Worm (Caenorhabditis elegans) whole organism, L3 larva: ENCODE results near the gene ergi-2.

Experiments
- R02D3.7 ChIP-seq: fragments of 150-350 bp; optimal IDR thresholded peaks from 2 replicates; lab custom pipeline; 2014; ENCODE audit warnings: missing biosample characterization, missing genetic modification characterization
- ZK546.5 ChIP-seq: sonication (generic microtip); optimal IDR thresholded peaks from 2 replicates; lab custom pipeline; 2017; ENCODE audit warnings: missing biosample characterization, missing genetic modification characterization
- aly-2 ChIP-seq: fragments of 150-350 bp; optimal IDR thresholded peaks from 2 replicates; lab custom pipeline; 2014; ENCODE audit warnings: missing biosample characterization, missing genetic modification characterization
- ama-1 ChIP-seq: fragments of 150-350 bp; optimal IDR thresholded peaks from 2 replicates; lab custom pipeline; 2018
- ceh-28 ChIP-seq: fragments of 150-350 bp; optimal IDR thresholded peaks from 2 replicates; lab custom pipeline; 2014; ENCODE audit warnings: missing biosample characterization, missing genetic modification reagents, missing genetic modification characterization
- ceh-82 ChIP-seq: fragments of 150-350 bp; optimal IDR thresholded peaks from 2 replicates; lab custom pipeline; 2014; ENCODE audit warnings: missing biosample characterization, missing genetic modification characterization
- ceh-9 ChIP-seq: sonication (generic microtip); optimal IDR thresholded peaks from 2 replicates; lab custom pipeline; 2018; ENCODE audit warnings: missing biosample characterization, missing genetic modification characterization
- egl-27 ChIP-seq: sonication (generic microtip); optimal IDR thresholded peaks from 4 replicates; lab custom pipeline; 2017; ENCODE audit warnings: missing biosample characterization, missing genetic modification reagents, missing genetic modification characterization
- egl-5 ChIP-seq: fragments of 150-350 bp; optimal IDR thresholded peaks from 2 replicates; lab custom pipeline; 2017; ENCODE audit warnings: missing biosample characterization, missing genetic modification reagents, missing genetic modification characterization, inconsistent platforms
- elt-1 ChIP-seq: fragments of 150-350 bp; optimal IDR thresholded peaks from 2 replicates; lab custom pipeline; 2014; ENCODE audit warnings: missing biosample characterization, missing genetic modification characterization
- elt-2 ChIP-seq: sonication (generic microtip); optimal IDR thresholded peaks from 2 replicates; lab custom pipeline; 2016; ENCODE audit warnings: missing genetic modification reagents, mild to moderate bottlenecking, missing genetic modification characterization, missing compliant biosample characterization
- elt-3 ChIP-seq, 3 experiments: fragments of 150-350 bp in 1 of 3; sonication (generic microtip) in 2 of 3; optimal IDR thresholded peaks; 2 replicates in 2 of 3; 4 replicates in 1 of 3; lab custom pipeline; 2014 to 2017; ENCODE audit warnings: missing biosample characterization in 3 of 3, missing genetic modification characterization in 3 of 3
- eor-1 ChIP-seq, 2 experiments: fragments of 150-350 bp; optimal IDR thresholded peaks; 2 replicates each; lab custom pipeline; 2014 to 2018; ENCODE audit warnings: missing biosample characterization in 2 of 2, missing genetic modification characterization in 2 of 2
- fkh-10 ChIP-seq: sonication (generic microtip); optimal IDR thresholded peaks from 2 replicates; lab custom pipeline; 2017; ENCODE audit warnings: missing biosample characterization, missing genetic modification reagents, missing genetic modification characterization
- hmg-11 ChIP-seq: sonication (generic microtip); optimal IDR thresholded peaks from 2 replicates; lab custom pipeline; 2016; ENCODE audit warnings: missing genetic modification characterization, missing compliant biosample characterization
- jun-1 ChIP-seq: fragments of 150-350 bp; optimal IDR thresholded peaks from 2 replicates; lab custom pipeline; 2014; ENCODE audit warnings: missing biosample characterization, missing genetic modification reagents, missing genetic modification characterization
- lin-39 ChIP-seq: fragments of 150-350 bp; optimal IDR thresholded peaks from 2 replicates; lab custom pipeline; 2018; ENCODE audit warnings: missing biosample characterization, missing genetic modification reagents, missing genetic modification characterization
- lsy-12 ChIP-seq: sonication (generic microtip); optimal IDR thresholded peaks from 2 replicates; lab custom pipeline; 2016; ENCODE audit warnings: mild to moderate bottlenecking, missing genetic modification characterization, missing compliant biosample characterization
- mml-1 ChIP-seq: fragments of 150-350 bp; sonication (generic microtip); optimal IDR thresholded peaks from 3 replicates; lab custom pipeline; 2014; ENCODE audit warnings: missing biosample characterization, missing genetic modification characterization
- nfya-1 ChIP-seq: sonication (generic microtip); optimal IDR thresholded peaks from 2 replicates; lab custom pipeline; 2017; ENCODE audit warnings: missing genetic modification characterization, mild to moderate bottlenecking, missing compliant biosample characterization, antibody characterized with exemption, moderate library complexity; ENCODE audit not compliant: insufficient read depth
- nhr-12 ChIP-seq: fragments of 150-350 bp; optimal IDR thresholded peaks from 2 replicates; lab custom pipeline; 2014; ENCODE audit warnings: missing biosample characterization, missing genetic modification characterization
- nhr-23 ChIP-seq: fragments of 150-350 bp; optimal IDR thresholded peaks from 2 replicates; lab custom pipeline; 2014; ENCODE audit warnings: missing biosample characterization, missing genetic modification reagents, missing genetic modification characterization
- nhr-237 ChIP-seq: fragments of 150-350 bp; optimal IDR thresholded peaks from 2 replicates; lab custom pipeline; 2014; ENCODE audit warnings: missing biosample characterization, missing genetic modification characterization
- nhr-25 ChIP-seq: sonication (generic microtip); optimal IDR thresholded peaks from 2 replicates; lab custom pipeline; 2017; ENCODE audit warnings: missing biosample characterization, missing genetic modification characterization
- nhr-28 ChIP-seq: fragments of 150-350 bp; optimal IDR thresholded peaks from 2 replicates; lab custom pipeline; 2014; ENCODE audit warnings: missing biosample characterization, missing genetic modification characterization
- nhr-43 ChIP-seq: sonication (generic microtip); optimal IDR thresholded peaks from 2 replicates; lab custom pipeline; 2016; ENCODE audit warnings: mild to moderate bottlenecking, missing genetic modification characterization, missing compliant biosample characterization; ENCODE audit not compliant: poor library complexity, severe bottlenecking
- nhr-67 ChIP-seq: fragments of 150-350 bp; optimal IDR thresholded peaks from 2 replicates; lab custom pipeline; 2014; ENCODE audit warnings: missing biosample characterization, missing genetic modification characterization
- nhr-76 ChIP-seq: fragments of 150-350 bp; sonication (generic microtip); optimal IDR thresholded peaks from 5 replicates; lab custom pipeline; 2014; ENCODE audit warnings: missing biosample characterization, missing genetic modification characterization
- pqm-1 ChIP-seq: fragments of 150-350 bp; optimal IDR thresholded peaks from 2 replicates; lab custom pipeline; 2017; ENCODE audit warnings: missing biosample characterization, missing genetic modification characterization, inconsistent platforms
- skn-1 ChIP-seq: fragments of 150-350 bp; optimal IDR thresholded peaks from 2 replicates; lab custom pipeline; 2014; ENCODE audit warnings: missing biosample characterization, missing genetic modification characterization
- snpc-4 ChIP-seq: fragments of 150-350 bp; optimal IDR thresholded peaks from 2 replicates; lab custom pipeline; 2014; ENCODE audit warnings: missing biosample characterization, missing genetic modification characterization
- tbx-2 ChIP-seq: sonication (generic microtip); optimal IDR thresholded peaks from 2 replicates; lab custom pipeline; 2016; ENCODE audit warnings: mild to moderate bottlenecking, missing genetic modification characterization, missing compliant biosample characterization
- zag-1 ChIP-seq: fragments of 150-350 bp; optimal IDR thresholded peaks from 2 replicates; lab custom pipeline; 2014; ENCODE audit warnings: missing biosample characterization, missing genetic modification characterization
- ztf-11 ChIP-seq: fragments of 150-350 bp; optimal IDR thresholded peaks from 2 replicates; lab custom pipeline; 2014; ENCODE audit warnings: missing biosample characterization, missing genetic modification characterization

ergi-2 gene

DNA sequence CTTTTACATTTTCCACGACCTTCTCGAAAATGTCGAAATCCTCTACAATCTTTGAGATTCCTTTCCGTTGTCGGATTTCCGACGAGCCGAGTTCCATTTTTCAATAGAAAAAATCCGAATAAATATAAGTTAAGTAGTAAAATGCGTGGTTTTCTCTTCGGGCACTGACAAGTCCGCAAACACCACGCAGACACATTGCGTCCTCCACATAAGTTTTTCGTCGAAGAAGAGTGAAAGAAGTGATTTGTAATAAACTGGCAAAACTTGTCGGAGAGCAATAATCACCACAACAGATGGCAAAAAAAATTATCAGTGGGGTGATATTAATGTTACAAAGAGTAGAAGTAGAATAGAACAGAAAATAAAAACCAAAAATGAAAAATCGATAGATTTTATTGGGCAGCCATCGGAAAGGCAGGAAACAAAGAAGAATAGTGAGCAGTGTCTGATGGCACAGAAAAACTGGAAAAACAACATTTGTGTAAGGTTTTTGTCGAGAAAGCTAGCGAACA lies at the start of gene ergi-2:
TSS of gene ergi-2 (minus strand) at position 462 of the 512 bp plus-strand sequence.
- TF ChIP-seq snpc-4 (tag; lab: Kevin White, UChicago) (peak; percentile 37), hmg-11 (peak; percentile 16), egl-5 (tag; lab: Kevin White, UChicago) (peak; percentile 50), R02D3.7 (tag; lab: Kevin White, UChicago) (no peak), elt-2 (peak; percentile 16)

DNA sequence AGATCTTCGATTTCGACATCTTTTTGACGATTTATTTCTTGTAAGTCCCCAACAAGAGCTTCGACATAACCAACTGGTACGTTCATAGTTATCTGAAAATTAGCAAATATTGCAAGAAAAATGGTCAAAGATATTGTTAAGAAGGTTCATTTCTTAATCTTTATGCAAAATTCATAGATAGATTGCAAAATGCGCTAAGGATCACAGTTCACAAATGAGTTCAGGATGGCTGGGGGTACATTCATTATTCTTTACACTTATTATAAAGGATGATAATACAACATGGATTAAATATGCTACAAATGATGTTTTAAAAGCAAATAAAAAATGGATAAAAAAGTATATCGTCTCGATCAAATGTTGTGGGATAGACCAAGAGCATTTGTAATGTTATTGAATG lies 49.6 kb upstream of the ergi-2 start, which contains the start of gene H03G16.5:
TSS of gene H03G16.5 (minus strand) at position 101 of the 400 bp plus-strand sequence.
- TF ChIP-seq nhr-43 (tag; lab: Kevin White, UChicago) (no peak), ama-1 (lab: Kevin White, UChicago) (no peak), lin-39 (no peak), tbx-2 (no peak), aly-2 (no peak), nhr-23 (tag; lab: Kevin White, UChicago) (no peak), lsy-12 (tag; lab: Kevin White, UChicago) (no peak)

DNA sequence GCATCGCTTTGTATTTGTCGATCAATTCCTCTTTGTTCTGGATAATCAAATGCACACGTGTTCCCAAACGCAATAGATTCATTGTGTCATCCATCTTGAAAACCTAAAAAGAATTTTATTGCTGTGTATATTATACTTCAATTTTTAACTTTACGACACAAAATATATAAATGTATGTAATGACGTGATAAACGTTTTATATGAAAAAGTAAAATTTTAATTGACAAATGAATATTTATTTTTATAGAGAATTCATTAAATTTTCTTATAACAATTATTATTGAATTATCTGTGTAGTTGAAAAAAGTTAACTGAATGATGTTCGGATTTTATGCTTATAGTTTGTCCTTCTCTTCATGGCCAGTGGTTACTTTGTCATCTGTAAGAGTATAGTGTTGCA lies 48.8 kb upstream of the ergi-2 start, which contains the start of gene H03G16.7:
TSS of gene H03G16.7 (minus strand) at position 101 of the 400 bp plus-strand sequence.
- no peak for TF ChIP-seq nhr-67 (tag; lab: Kevin White, UChicago)
- no peak for TF ChIP-seq nhr-237 (tag; lab: Kevin White, UChicago)
- no peak for TF ChIP-seq hmg-11
- no peak for TF ChIP-seq skn-1 (tag; lab: Kevin White, UChicago)
- TF ChIP-seq ZK546.5 (tag; lab: Kevin White, UChicago) = no peak
- no peak for TF ChIP-seq snpc-4 (tag; lab: Kevin White, UChicago)
- no peak for TF ChIP-seq elt-1 (tag; lab: Kevin White, UChicago)
- no peak for TF ChIP-seq ceh-82
- no peak for TF ChIP-seq nhr-12
- no peak for TF ChIP-seq nhr-28
- TF ChIP-seq jun-1 = no peak
- no peak for TF ChIP-seq ceh-28 (tag; lab: Kevin White, UChicago)
- TF ChIP-seq, all 47 proteins: peak for 0

DNA sequence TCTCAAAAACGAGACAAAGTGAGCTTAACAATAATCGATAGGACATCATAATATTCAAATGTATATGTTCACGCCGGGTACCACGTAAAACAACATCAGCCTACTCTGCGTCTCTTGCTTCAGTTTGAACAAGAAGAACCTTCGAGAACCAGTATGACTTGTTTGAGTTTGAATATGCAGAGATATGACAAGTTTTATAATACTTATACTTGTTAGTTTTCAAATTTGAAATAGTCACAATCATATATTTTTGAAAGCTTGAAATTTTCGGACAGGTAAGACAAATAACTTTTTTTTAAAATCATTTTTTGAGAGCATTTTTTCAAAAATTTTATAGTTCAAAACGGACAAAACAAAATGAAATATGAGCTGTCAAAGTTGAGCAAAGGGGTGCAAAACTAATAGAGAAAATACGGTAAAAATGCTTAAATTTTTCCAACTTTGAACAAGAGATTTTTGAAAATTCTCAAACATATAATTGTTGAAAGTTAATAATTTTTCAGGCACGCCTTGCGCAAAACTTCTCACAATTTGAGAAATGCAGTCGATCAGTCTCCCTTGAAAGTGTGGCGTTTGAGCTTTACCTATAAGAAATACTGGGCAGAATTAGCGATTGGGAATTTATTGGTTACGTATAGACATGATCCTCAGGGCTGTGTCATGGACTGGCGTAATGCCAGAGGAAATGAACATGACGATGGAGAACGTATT lies 46.3 kb upstream of the ergi-2 start, which contains the start of gene H03G16.1:
TSS of gene H03G16.1 (plus strand) at position 661 of the 711 bp plus-strand sequence.
- TF ChIP-seq nhr-76 (tag; lab: Kevin White, UChicago) (no peak), mml-1 (tag; lab: Kevin White, UChicago) (no peak), pqm-1 (tag; lab: Kevin White, UChicago) (no peak), egl-27 (tag; lab: Kevin White, UChicago) (no peak), zag-1 (tag; lab: Kevin White, UChicago) (no peak), ama-1 (lab: Kevin White, UChicago) (no peak), jun-1 (no peak), elt-3 (tag; optimal IDR thresholded peaks at IDR 0.05; lab: Kevin White, UChicago) (no peak), lsy-12 (tag; lab: Kevin White, UChicago) (no peak), eor-1 (tag; optimal IDR thresholded peaks at IDR 0.05; lab: Kevin White, UChicago) (no peak), nfya-1 (no peak), ztf-11 (tag; lab: Kevin White, UChicago) (no peak), ZK546.5 (tag; lab: Kevin White, UChicago) (no peak), nhr-25 (tag; lab: Kevin White, UChicago) (no peak), ceh-9 (no peak)

DNA sequence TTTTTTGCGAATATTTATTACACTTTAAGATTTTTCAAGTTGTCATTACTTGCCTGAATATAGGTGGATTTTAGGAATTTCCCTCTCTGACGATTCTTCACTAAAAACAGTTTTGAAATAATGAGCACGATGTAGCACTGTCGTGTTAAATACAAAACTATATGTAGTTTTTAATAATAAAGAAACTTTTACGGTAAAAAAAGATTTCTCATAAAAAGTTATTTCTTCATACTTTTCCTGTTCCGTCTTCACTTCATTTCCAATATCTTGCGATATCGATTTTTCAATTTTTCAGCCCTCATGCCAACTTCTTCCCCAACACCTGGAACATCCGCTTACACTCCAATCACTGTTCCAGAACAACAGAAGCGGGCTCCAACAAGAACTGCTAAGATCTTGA lies 45.3 kb upstream of the ergi-2 start, which contains the start of gene H03G16.6:
TSS of gene H03G16.6 (plus strand) at position 301 of the 400 bp plus-strand sequence.
- no peak for TF ChIP-seq snpc-4 (tag; lab: Kevin White, UChicago)
- TF ChIP-seq R02D3.7 (tag; lab: Kevin White, UChicago) = no peak
- TF ChIP-seq nfya-1 = no peak
- TF ChIP-seq hmg-11 = no peak
- TF ChIP-seq ceh-9 = no peak
- no peak for TF ChIP-seq skn-1 (tag; lab: Kevin White, UChicago)
- no peak for TF ChIP-seq fkh-10 (GFP tag; lab: Kevin White, UChicago)
- no peak for TF ChIP-seq aly-2
- TF ChIP-seq ceh-28 (tag; lab: Kevin White, UChicago) = no peak
- no peak for TF ChIP-seq egl-27 (tag; lab: Kevin White, UChicago)
- no peak for TF ChIP-seq nhr-76 (tag; lab: Kevin White, UChicago)
- TF ChIP-seq, all 47 proteins: peak for 0
